Fruit fly (Drosophila melanogaster): ENCODE results near the gene CG3246.

CG3246 gene

DNA sequence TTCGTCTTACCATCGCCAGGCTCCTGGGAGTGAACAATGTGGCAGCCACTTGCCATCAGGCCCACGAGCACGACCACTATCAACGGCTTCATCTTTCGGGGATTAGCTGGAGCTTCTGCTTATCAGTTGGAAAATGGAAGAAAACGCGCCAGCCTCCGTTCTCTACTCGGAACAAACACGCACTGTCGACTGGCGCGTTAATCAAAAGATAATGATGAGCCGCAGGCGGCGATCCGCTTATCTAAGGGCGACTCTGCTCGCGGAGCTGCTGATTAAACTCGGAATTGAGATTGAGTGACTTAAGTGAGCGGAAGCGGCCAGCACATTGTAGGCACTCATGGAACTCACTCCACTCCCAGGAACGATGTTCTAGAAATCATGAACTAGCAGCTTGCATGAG lies at the start of gene CG3246:
Gene CG3246 (minus strand): TSS at position 193 of the 400 bp plus-strand sequence.
- TF ChIP-seq Hr78 (GFP tag; optimal IDR thresholded peaks at IDR 0.05) (no peak), Sp1 (GFP tag; optimal IDR thresholded peaks at IDR 0.05) (no peak), Jra (GFP tag; optimal IDR thresholded peaks at IDR 0.05) (no peak), lola (GFP tag; optimal IDR thresholded peaks at IDR 0.05) (no peak), CrebA (GFP tag; optimal IDR thresholded peaks at IDR 0.05; ENCODE audit: borderline replicate concordance) (no peak)

dm6 chr2L:3510002-3510401 lies 48.2 kb upstream of the CG3246 start, which contains the start of gene CG31954:
Gene CG31954 (minus strand): TSS chr2L:3510102.
- TF ChIP-seq Mio (GFP tag; optimal IDR thresholded peaks at IDR 0.05) (no peak), Dfd (GFP tag; optimal IDR thresholded peaks at IDR 0.05) (no peak), Hr83 (GFP tag; optimal IDR thresholded peaks at IDR 0.05; ENCODE audit: poor library complexity, severe bottlenecking) (no peak), foxo (GFP tag; optimal IDR thresholded peaks at IDR 0.05) (no peak), jim (GFP tag; optimal IDR thresholded peaks at IDR 0.05) (no peak), brk (GFP tag; optimal IDR thresholded peaks at IDR 0.05) (no peak), Abd-B (GFP tag; optimal IDR thresholded peaks at IDR 0.05) (no peak), psq (GFP tag; optimal IDR thresholded peaks at IDR 0.05) (no peak), sv (GFP tag; optimal IDR thresholded peaks at IDR 0.05) (no peak), tai (GFP tag; optimal IDR thresholded peaks at IDR 0.05) (no peak), N (GFP tag; optimal IDR thresholded peaks at IDR 0.05) (no peak), dl (GFP tag; optimal IDR thresholded peaks at IDR 0.05; ENCODE audit: insufficient read depth in 1 of 2, partially characterized antibody in 2 of 2) (no peak), lola (GFP tag; optimal IDR thresholded peaks at IDR 0.05) (no peak), CG32264 (GFP tag; optimal IDR thresholded peaks at IDR 0.05) (no peak), CrebA (GFP tag; optimal IDR thresholded peaks at IDR 0.05; ENCODE audit: borderline replicate concordance) (no peak), usp (GFP tag; optimal IDR thresholded peaks at IDR 0.05) (no peak)

- TF ChIP-seq tai (GFP tag; optimal IDR thresholded peaks at IDR 0.05): no peak
- TF ChIP-seq br (GFP tag; optimal IDR thresholded peaks at IDR 0.05): no peak
- no peak for TF ChIP-seq h (GFP tag; optimal IDR thresholded peaks at IDR 0.05)
- no peak for TF ChIP-seq brk (GFP tag; optimal IDR thresholded peaks at IDR 0.05)
- TF ChIP-seq sage (GFP tag; optimal IDR thresholded peaks at IDR 0.05): no peak
- no peak for TF ChIP-seq Jra (GFP tag; optimal IDR thresholded peaks at IDR 0.05)
- no peak for TF ChIP-seq Dif (GFP tag; optimal IDR thresholded peaks at IDR 0.05; ENCODE audit: partially characterized antibody)
- TF ChIP-seq ey (GFP tag; optimal IDR thresholded peaks at IDR 0.05): no peak
- no peak for TF ChIP-seq Hr83 (GFP tag; optimal IDR thresholded peaks at IDR 0.05; ENCODE audit: poor library complexity, severe bottlenecking)
- TF ChIP-seq Rel (GFP tag; optimal IDR thresholded peaks at IDR 0.05): no peak
- no peak for TF ChIP-seq Rel (tag; optimal IDR thresholded peaks at IDR 0.05)
- no peak for TF ChIP-seq Hr78 (GFP tag; optimal IDR thresholded peaks at IDR 0.05)
- no peak for TF ChIP-seq psq (GFP tag; optimal IDR thresholded peaks at IDR 0.05)
- TF ChIP-seq CrebA (GFP tag; optimal IDR thresholded peaks at IDR 0.05; ENCODE audit: borderline replicate concordance): no peak
- TF ChIP-seq CG32264 (GFP tag; optimal IDR thresholded peaks at IDR 0.05): no peak
- no peak for TF ChIP-seq dmrt93B (GFP tag; optimal IDR thresholded peaks at IDR 0.05)
- TF ChIP-seq Hnf4 (GFP tag; optimal IDR thresholded peaks at IDR 0.05): no peak
- TF ChIP-seq GATAd (GFP tag; optimal IDR thresholded peaks at IDR 0.05): no peak
- TF ChIP-seq Mio (GFP tag; optimal IDR thresholded peaks at IDR 0.05): no peak
These were observed 45.7 kb upstream of the CG3246 start, which contains the start of gene tim for dm6 chr2L:3507209-3508164. Gene tim (minus strand): TSS chr2L:3508119.

dm6 chr2L:3506806-3507205 lies 45.1 kb upstream of the CG3246 start:
- TF ChIP-seq lola (GFP tag; optimal IDR thresholded peaks at IDR 0.05) (no peak), GATAd (GFP tag; optimal IDR thresholded peaks at IDR 0.05) (no peak), h (GFP tag; optimal IDR thresholded peaks at IDR 0.05) (no peak), dmrt93B (GFP tag; optimal IDR thresholded peaks at IDR 0.05) (no peak), usp (GFP tag; optimal IDR thresholded peaks at IDR 0.05) (no peak), jim (GFP tag; optimal IDR thresholded peaks at IDR 0.05) (no peak), brk (GFP tag; optimal IDR thresholded peaks at IDR 0.05) (no peak)

DNA sequence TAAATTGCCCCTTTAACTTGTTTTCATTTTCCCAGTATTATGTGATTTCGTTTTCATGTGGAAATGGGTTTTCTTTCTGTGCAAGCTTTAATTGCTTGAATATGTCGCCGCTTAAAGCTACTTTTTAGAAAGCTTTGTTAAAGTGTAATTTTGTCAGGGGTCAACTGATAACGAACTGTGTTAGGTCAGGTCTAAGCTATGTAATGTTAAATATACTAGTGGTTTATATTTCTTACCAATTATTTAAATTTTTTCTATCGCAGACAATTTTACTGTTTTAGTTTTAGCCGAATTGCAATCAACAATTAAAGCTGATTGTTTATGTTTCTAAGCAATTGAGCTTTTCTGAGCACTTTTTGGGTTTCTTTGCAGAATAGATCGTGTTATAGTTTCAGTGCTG lies 44.6 kb upstream of the CG3246 start:
- TF ChIP-seq Dif (GFP tag; optimal IDR thresholded peaks at IDR 0.05; ENCODE audit: partially characterized antibody) (no peak), usp (GFP tag; optimal IDR thresholded peaks at IDR 0.05) (no peak), Sp1 (GFP tag; optimal IDR thresholded peaks at IDR 0.05) (no peak), CrebA (GFP tag; optimal IDR thresholded peaks at IDR 0.05; ENCODE audit: borderline replicate concordance) (no peak), woc (GFP tag; optimal IDR thresholded peaks at IDR 0.05) (no peak), sage (GFP tag; optimal IDR thresholded peaks at IDR 0.05) (no peak), jim (GFP tag; optimal IDR thresholded peaks at IDR 0.05) (no peak), OdsH (GFP tag; optimal IDR thresholded peaks at IDR 0.05) (no peak), GATAd (GFP tag; optimal IDR thresholded peaks at IDR 0.05) (no peak), ey (GFP tag; optimal IDR thresholded peaks at IDR 0.05) (no peak)

All from whole organism, wandering third instar larva.